Fruit fly (Drosophila melanogaster) whole organism, embryonic: Measurements from ENCODE around the gene Ctr1A.
A peak's percentile ranks its signal among the peaks of the same experiment; 100 is the strongest.

Experiments
- Abd-B ChIP-seq: fragments of 200-800 bp; sonication (Bioruptor generic); optimal IDR thresholded peaks from 2 replicates; lab custom pipeline; 2018; ENCODE audit warnings: missing biosample characterization, mild to moderate bottlenecking, missing genetic modification characterization, moderate library complexity
- Awh ChIP-seq: fragments of 200-800 bp; sonication (Bioruptor generic); IDR thresholded peaks from 2 replicates; pipeline ENCODE4, ENCODE4 v1.3.6; 2022; ENCODE audit warnings: missing biosample characterization, missing genetic modification characterization
- Bteb2 ChIP-seq: fragments of 200-800 bp; sonication (Bioruptor generic); optimal IDR thresholded peaks from 2 replicates; lab custom pipeline; 2016; ENCODE audit warnings: missing biosample characterization, missing genetic modification characterization
- CG10274 ChIP-seq: fragments of 200-800 bp; sonication (Bioruptor generic); optimal IDR thresholded peaks from 3 replicates; lab custom pipeline; 2017; ENCODE audit warnings: missing biosample characterization, mild to moderate bottlenecking, missing genetic modification characterization
- CG10959 ChIP-seq: fragments of 200-800 bp; sonication (Bioruptor generic); IDR thresholded peaks from 2 replicates; pipeline ENCODE4 v1.3.6; 2022; ENCODE audit warnings: missing biosample characterization, missing genetic modification characterization
- CG11695 ChIP-seq: fragments of 200-800 bp; sonication (Bioruptor generic); IDR thresholded peaks from 3 replicates; pipeline ENCODE4 v1.3.6; 2022; ENCODE audit warnings: missing biosample characterization, missing genetic modification characterization
- CG12391 ChIP-seq: fragments of 200-800 bp; sonication (Bioruptor generic); optimal IDR thresholded peaks from 3 replicates; lab custom pipeline; 2018; ENCODE audit warnings: missing biosample characterization, mild to moderate bottlenecking, missing genetic modification characterization, moderate library complexity
- CG13123 ChIP-seq: fragments of 200-800 bp; sonication (Bioruptor generic); optimal IDR thresholded peaks from 2 replicates; lab custom pipeline; 2016; ENCODE audit warnings: missing biosample characterization, missing genetic modification characterization
- CG13894 ChIP-seq: fragments of 200-800 bp; sonication (Bioruptor generic); optimal IDR thresholded peaks from 3 replicates; lab custom pipeline; 2018; ENCODE audit warnings: missing biosample characterization, mild to moderate bottlenecking, missing genetic modification characterization, moderate library complexity
- CG17385 ChIP-seq: fragments of 200-800 bp; sonication (Bioruptor generic); optimal IDR thresholded peaks from 3 replicates; lab custom pipeline; 2018; ENCODE audit warnings: missing biosample characterization, mild to moderate bottlenecking, missing genetic modification characterization
- CG18619 ChIP-seq: fragments of 200-800 bp; sonication (Bioruptor generic); optimal IDR thresholded peaks from 3 replicates; lab custom pipeline; 2017; ENCODE audit warnings: missing biosample characterization, mild to moderate bottlenecking, missing genetic modification characterization
- CG18764 ChIP-seq: fragments of 200-800 bp; sonication (Bioruptor generic); optimal IDR thresholded peaks from 3 replicates; lab custom pipeline; 2016; ENCODE audit warnings: missing biosample characterization, missing genetic modification characterization
- CG2116 ChIP-seq: fragments of 200-800 bp; sonication (Bioruptor generic); optimal IDR thresholded peaks from 3 replicates; lab custom pipeline; 2018; ENCODE audit warnings: missing biosample characterization, mild to moderate bottlenecking, missing genetic modification characterization
- CG2712 ChIP-seq: fragments of 200-800 bp; optimal IDR thresholded peaks from 3 replicates; lab custom pipeline; 2019; ENCODE audit warnings: missing biosample characterization, mild to moderate bottlenecking, missing genetic modification characterization, moderate library complexity
- CG31365 ChIP-seq: fragments of 200-800 bp; sonication (Bioruptor generic); optimal IDR thresholded peaks from 2 replicates; lab custom pipeline; 2018; ENCODE audit warnings: missing biosample characterization, mild to moderate bottlenecking, missing genetic modification characterization
- CG3838 ChIP-seq: fragments of 200-800 bp; sonication (Bioruptor generic); optimal IDR thresholded peaks from 3 replicates; lab custom pipeline; 2016; ENCODE audit warnings: missing biosample characterization, missing genetic modification characterization
- CG43689 ChIP-seq: fragments of 200-800 bp; sonication (Bioruptor generic); IDR thresholded peaks from 2 replicates; pipeline ENCODE4 v1.3.6; 2022; ENCODE audit warnings: missing biosample characterization, missing genetic modification characterization
- CG6654 ChIP-seq: fragments of 200-800 bp; sonication (Bioruptor generic); optimal IDR thresholded peaks from 2 replicates; lab custom pipeline; 2017; ENCODE audit warnings: missing biosample characterization, mild to moderate bottlenecking, missing genetic modification characterization
- CG6854 ChIP-seq: fragments of 200-800 bp; sonication (Bioruptor generic); optimal IDR thresholded peaks from 3 replicates; lab custom pipeline; 2017; ENCODE audit warnings: missing biosample characterization, mild to moderate bottlenecking, missing genetic modification characterization
- CG7357 ChIP-seq: fragments of 200-800 bp; sonication (Bioruptor generic); IDR thresholded peaks from 3 replicates; pipeline ENCODE4 v1.3.6; 2022; ENCODE audit warnings: missing biosample characterization, missing genetic modification characterization
- CG8765 ChIP-seq: fragments of 200-800 bp; sonication (Bioruptor generic); IDR thresholded peaks from 2 replicates; pipeline ENCODE4 v1.3.6; 2022; ENCODE audit warnings: missing biosample characterization, missing genetic modification characterization
- CoRest ChIP-seq: fragments of 200-800 bp; sonication (Bioruptor generic); optimal IDR thresholded peaks from 3 replicates; lab custom pipeline; 2018; ENCODE audit warnings: missing biosample characterization, mild to moderate bottlenecking, missing genetic modification characterization, moderate library complexity
- Dbx ChIP-seq: fragments of 200-800 bp; sonication (Bioruptor generic); IDR thresholded peaks from 3 replicates; pipeline ENCODE4 v1.3.6; 2022; ENCODE audit warnings: missing biosample characterization, missing genetic modification characterization
- E2f2 ChIP-seq: fragments of 200-800 bp; sonication (Bioruptor generic); IDR thresholded peaks from 2 replicates; pipeline ENCODE4 v1.3.6; 2022; ENCODE audit warnings: missing biosample characterization, missing genetic modification characterization
- Ets97D ChIP-seq: fragments of 200-800 bp; sonication (Bioruptor generic); optimal IDR thresholded peaks from 3 replicates; lab custom pipeline; 2016; ENCODE audit warnings: missing biosample characterization, missing genetic modification characterization
- Fer3 ChIP-seq: fragments of 200-800 bp; sonication (Bioruptor generic); optimal IDR thresholded peaks from 2 replicates; lab custom pipeline; 2018; ENCODE audit warnings: missing biosample characterization, mild to moderate bottlenecking, missing genetic modification characterization, moderate library complexity
- Gug ChIP-seq: fragments of 200-800 bp; sonication (Bioruptor generic); IDR thresholded peaks from 4 replicates; pipeline ENCODE4 v1.3.6; 2022; ENCODE audit warnings: missing biosample characterization, missing genetic modification characterization
- H15 ChIP-seq: fragments of 200-800 bp; sonication (Bioruptor generic); IDR thresholded peaks from 3 replicates; pipeline ENCODE4 v1.3.6; 2022; ENCODE audit warnings: missing biosample characterization, missing genetic modification characterization
- Hmx ChIP-seq: fragments of 200-800 bp; sonication (Bioruptor generic); optimal IDR thresholded peaks from 2 replicates; lab custom pipeline; 2016; ENCODE audit warnings: missing biosample characterization, missing genetic modification characterization
- Hr78 ChIP-seq, 2 experiments: fragments of 200-800 bp in 1 of 2; fragments of >200 bp in 1 of 2; sonication (Bioruptor generic) in 1 of 2; optimal IDR thresholded peaks; 2 replicates each; lab custom pipeline; 2017 to 2019; ENCODE audit warnings: missing biosample characterization in 2 of 2, missing genetic modification characterization in 2 of 2, mild to moderate bottlenecking in 1 of 2, moderate library complexity in 1 of 2
- Kr ChIP-seq: fragments of 200-800 bp; sonication (Bioruptor generic); optimal IDR thresholded peaks from 2 replicates; lab custom pipeline; 2017; ENCODE audit warnings: missing biosample characterization, mild to moderate bottlenecking, missing genetic modification characterization
- Meics ChIP-seq: fragments of 200-800 bp; sonication (Bioruptor generic); optimal IDR thresholded peaks from 2 replicates; lab custom pipeline; 2017; ENCODE audit warnings: missing biosample characterization, mild to moderate bottlenecking, missing genetic modification characterization
- NC2α ChIP-seq: fragments of 200-800 bp; sonication (Bioruptor generic); optimal IDR thresholded peaks from 2 replicates; lab custom pipeline; 2016; ENCODE audit warnings: missing biosample characterization, missing genetic modification characterization
- Pdp1 ChIP-seq, 2 experiments: fragments of 200-800 bp; sonication (Bioruptor generic); optimal IDR thresholded peaks; 3 replicates each; lab custom pipeline; 2016; ENCODE audit warnings: missing biosample characterization in 2 of 2, missing genetic modification characterization in 2 of 2, mild to moderate bottlenecking in 1 of 2, moderate library complexity in 1 of 2
- Sin3A ChIP-seq: fragments of >200 bp; optimal IDR thresholded peaks from 2 replicates; lab custom pipeline; 2018
- Sry-δ ChIP-seq: fragments of 200-800 bp; sonication (Bioruptor generic); optimal IDR thresholded peaks from 2 replicates; lab custom pipeline; 2016; ENCODE audit warnings: missing biosample characterization, missing genetic modification characterization
- ash1 ChIP-seq: fragments of 200-800 bp; sonication (Bioruptor generic); optimal IDR thresholded peaks from 2 replicates; lab custom pipeline; 2018; ENCODE audit warnings: missing biosample characterization, mild to moderate bottlenecking, missing genetic modification characterization
- az2 ChIP-seq: fragments of 200-800 bp; sonication (Bioruptor generic); optimal IDR thresholded peaks from 3 replicates; lab custom pipeline; 2016; ENCODE audit warnings: missing biosample characterization, missing genetic modification characterization
- chinmo ChIP-seq: fragments of 200-800 bp; sonication (Bioruptor generic); IDR thresholded peaks from 4 replicates; pipeline ENCODE4 v1.3.6; 2022; ENCODE audit warnings: missing biosample characterization, missing genetic modification characterization; ENCODE audit not compliant: partially characterized antibody
- chn ChIP-seq: fragments of 200-800 bp; sonication (Bioruptor generic); optimal IDR thresholded peaks from 2 replicates; lab custom pipeline; 2016; ENCODE audit warnings: missing biosample characterization, missing genetic modification characterization
- crp ChIP-seq, 2 experiments: fragments of 200-800 bp; sonication (Bioruptor generic); optimal IDR thresholded peaks; 2 replicates in 1 of 2; 3 replicates in 1 of 2; lab custom pipeline; 2017; ENCODE audit warnings: missing biosample characterization in 2 of 2, missing genetic modification characterization in 2 of 2, mild to moderate bottlenecking in 1 of 2, moderate library complexity in 1 of 2
- dimm ChIP-seq: fragments of 200-800 bp; sonication (Bioruptor generic); IDR thresholded peaks from 2 replicates; pipeline ENCODE4 v1.3.6; 2022; ENCODE audit warnings: missing biosample characterization, missing genetic modification characterization
- h ChIP-seq: fragments of >200 bp; optimal IDR thresholded peaks from 2 replicates; lab custom pipeline; 2017
- ken ChIP-seq: fragments of 200-800 bp; sonication (Bioruptor generic); IDR thresholded peaks from 3 replicates; pipeline ENCODE4 v1.3.6; 2022; ENCODE audit warnings: missing biosample characterization, missing genetic modification characterization
- lbe ChIP-seq: fragments of 200-800 bp; sonication (Bioruptor generic); optimal IDR thresholded peaks from 2 replicates; lab custom pipeline; 2016; ENCODE audit warnings: missing biosample characterization, mild to moderate bottlenecking, missing genetic modification characterization
- lmd ChIP-seq: fragments of 200-800 bp; sonication (Bioruptor generic); IDR thresholded peaks from 2 replicates; pipeline ENCODE4 v1.3.6; 2022; ENCODE audit warnings: missing biosample characterization, missing genetic modification characterization
- phol ChIP-seq: fragments of 200-800 bp; sonication (Bioruptor generic); optimal IDR thresholded peaks from 3 replicates; lab custom pipeline; 2018; ENCODE audit warnings: missing biosample characterization, mild to moderate bottlenecking, missing genetic modification characterization, moderate library complexity
- pita ChIP-seq: fragments of 200-800 bp; sonication (Bioruptor generic); optimal IDR thresholded peaks from 2 replicates; lab custom pipeline; 2017; ENCODE audit warnings: missing biosample characterization, mild to moderate bottlenecking, missing genetic modification characterization
- sens ChIP-seq: fragments of 200-800 bp; sonication (Bioruptor generic); peaks from one replicate; lab custom pipeline; 2016; ENCODE audit warnings: missing biosample characterization, missing genetic modification characterization
- shn ChIP-seq: fragments of 200-800 bp; sonication (Bioruptor generic); optimal IDR thresholded peaks from 3 replicates; lab custom pipeline; 2016; ENCODE audit warnings: missing biosample characterization, missing genetic modification characterization
- stwl ChIP-seq: fragments of 200-800 bp; sonication (Bioruptor generic); optimal IDR thresholded peaks from 3 replicates; lab custom pipeline; 2018; ENCODE audit warnings: missing biosample characterization, mild to moderate bottlenecking, missing genetic modification characterization, moderate library complexity
- usp ChIP-seq: fragments of >200 bp; optimal IDR thresholded peaks from 2 replicates; lab custom pipeline; 2017; ENCODE audit warnings: missing biosample characterization, missing genetic modification characterization

The Ctr1A gene

dm6 chrX:6696467-6696866 lies 35.0 kb downstream of the Ctr1A start (continued):
- TF ChIP-seq E2f2 (GFP tag; lab: Robert Waterston, UW) = peak; percentile 56; the same call in 1 of the 2 replicates
- no peak for TF ChIP-seq h
- TF ChIP-seq CG31365 = no peak
- TF ChIP-seq CG13894 = peak; percentile 82
- TF ChIP-seq CoRest = peak; percentile 68
- no peak for TF ChIP-seq usp (GFP tag; lab: Kevin White, UChicago)
- peak; percentile 10 for TF ChIP-seq shn
- TF ChIP-seq Hr78 (GFP tag; optimal IDR thresholded peaks at IDR 0.05; lab: Kevin White, UChicago) = peak in 1 of 2 experiments; percentile 8
- 0 out of 2 replicates have a peak, but pooled peaks have one; percentile 21 for TF ChIP-seq CG43689 (GFP tag; lab: Robert Waterston, UW)
- TF ChIP-seq CG10274 (GFP tag; lab: Kevin White, UChicago) = no peak
- TF ChIP-seq pita = no peak
- peak; percentile 24; the same call in 1 of the 4 replicates for TF ChIP-seq Gug (GFP tag; lab: Robert Waterston, UW)
- peak; percentile 7 for TF ChIP-seq lbe (GFP tag; lab: Kevin White, UChicago)
- TF ChIP-seq CG18764 (GFP tag; lab: Kevin White, UChicago) = peak; percentile 8
- peak; percentile 71 for TF ChIP-seq CG17385 (GFP tag; lab: Kevin White, UChicago)
- no peak for TF ChIP-seq CG7357 (GFP tag; lab: Robert Waterston, UW)
- peak; percentile 43 for TF ChIP-seq Bteb2 (GFP tag; lab: Kevin White, UChicago)
- no peak for TF ChIP-seq ash1
- no peak for TF ChIP-seq crp (GFP tag; optimal IDR thresholded peaks at IDR 0.05; lab: Kevin White, UChicago)
- TF ChIP-seq phol (tag; lab: Kevin White, UChicago) = peak; percentile 59
- peak; percentile 88 for TF ChIP-seq sens
- no peak for TF ChIP-seq chinmo (GFP tag; lab: Robert Waterston, UW)
- TF ChIP-seq Ets97D (GFP tag; lab: Kevin White, UChicago) = peak; percentile 10
- TF ChIP-seq CG6654 (GFP tag; lab: Kevin White, UChicago) = peak; percentile 25
- TF ChIP-seq chn (GFP tag; lab: Kevin White, UChicago) = peak; percentile 37
- 0 out of 2 replicates have a peak, but pooled peaks have one; percentile 16 for TF ChIP-seq CG8765
- 0 out of 2 replicates have a peak, but pooled peaks have one; percentile 42 for TF ChIP-seq Awh
- TF ChIP-seq CG6854 (GFP tag; lab: Kevin White, UChicago) = peak; percentile 74
- no peak for TF ChIP-seq Sin3A (lab: Kevin White, UChicago)
- TF ChIP-seq CG18619 (GFP tag; lab: Kevin White, UChicago) = peak; percentile 58
- TF ChIP-seq ken (GFP tag; lab: Robert Waterston, UW) = peak; percentile 70
- no peak for TF ChIP-seq H15 (GFP tag; lab: Robert Waterston, UW)
- TF ChIP-seq Dbx = peak; percentile 49; the same call in 1 of the 3 replicates
- TF ChIP-seq Pdp1 (GFP tag; optimal IDR thresholded peaks at IDR 0.05; lab: Kevin White, UChicago) = peak; percentile 36 to 56
- TF ChIP-seq CG2116 (GFP tag; lab: Kevin White, UChicago) = peak; percentile 34
- TF ChIP-seq az2 (GFP tag; lab: Kevin White, UChicago) = peak; percentile 55
- peak; percentile 84 for TF ChIP-seq Meics
- TF ChIP-seq lmd (GFP tag; lab: Robert Waterston, UW) = peak; percentile 58
- no peak for TF ChIP-seq NC2α (GFP tag; lab: Kevin White, UChicago)
- no peak for TF ChIP-seq CG10959 (GFP tag; lab: Robert Waterston, UW)
- peak; percentile 10 for TF ChIP-seq Hmx (GFP tag; lab: Kevin White, UChicago)
- TF ChIP-seq Fer3 (tag; lab: Kevin White, UChicago) = peak; percentile 58
- peak; percentile 16 for TF ChIP-seq Sry-δ (GFP tag; lab: Kevin White, UChicago)
- TF ChIP-seq CG13123 (GFP tag; lab: Kevin White, UChicago) = no peak
- peak; percentile 72 for TF ChIP-seq CG12391 (tag; lab: Kevin White, UChicago)
- no peak for TF ChIP-seq Kr (GFP tag; lab: Kevin White, UChicago)
- TF ChIP-seq Abd-B = no peak
- TF ChIP-seq CG2712 (tag; lab: Kevin White, UChicago) = peak; percentile 70
- no peak for TF ChIP-seq stwl (tag; lab: Kevin White, UChicago)
- TF ChIP-seq CG3838 (GFP tag; lab: Kevin White, UChicago) = no peak
- peak; percentile 81 for TF ChIP-seq CG11695 (GFP tag; lab: Robert Waterston, UW)
- no peak for TF ChIP-seq dimm (GFP tag; lab: Robert Waterston, UW)
